Worm (Caenorhabditis elegans) whole organism, L4 larva: Measurements from ENCODE around the gene his-48.

Experiments
- D1046.2 ChIP-seq: fragments of 200-800 bp; sonication (Bioruptor generic); IDR thresholded peaks from 2 replicates; pipeline ENCODE4 v1.3.6; 2022; ENCODE audit warnings: missing genetic modification characterization, missing compliant biosample characterization
- F26F4.8 ChIP-seq: fragments of 200-800 bp; sonication (Bioruptor generic); conservative IDR thresholded peaks from 2 replicates; pipeline ENCODE4 v1.3.6; 2022; ENCODE audit warnings: missing genetic modification characterization, missing compliant biosample characterization
- F49E8.2 ChIP-seq: sonication (generic microtip); optimal IDR thresholded peaks from 2 replicates; lab custom pipeline; 2016; ENCODE audit warnings: missing compliant biosample characterization, mild to moderate bottlenecking, missing genetic modification characterization, borderline replicate concordance
- ceh-28 ChIP-seq: fragments of 150-350 bp; optimal IDR thresholded peaks from 2 replicates; lab custom pipeline; 2014; ENCODE audit warnings: missing biosample characterization, missing genetic modification reagents, missing genetic modification characterization
- daf-16 ChIP-seq, 3 experiments: sonication (generic microtip); optimal IDR thresholded peaks; 2 replicates each; lab custom pipeline; 2016 to 2017; ENCODE audit warnings: missing genetic modification characterization in 3 of 3, missing genetic modification reagents in 3 of 3, mild to moderate bottlenecking in 2 of 3, missing compliant biosample characterization in 2 of 3, missing biosample characterization in 1 of 3, moderate library complexity in 1 of 3
- dmd-6 ChIP-seq: fragments of 200-800 bp; sonication (Bioruptor generic); IDR thresholded peaks from 2 replicates; pipeline ENCODE4 v1.3.6; 2022; ENCODE audit warnings: missing genetic modification reagents, missing genetic modification characterization, missing compliant biosample characterization
- dmd-9 ChIP-seq: fragments of 200-800 bp; sonication (Bioruptor generic); IDR thresholded peaks from 2 replicates; pipeline ENCODE4 v1.3.6; 2022; ENCODE audit warnings: missing genetic modification reagents, missing genetic modification characterization, missing compliant biosample characterization
- dpl-1 ChIP-seq: fragments of 150-350 bp; optimal IDR thresholded peaks from 2 replicates; lab custom pipeline; 2014; ENCODE audit warnings: missing biosample characterization, missing genetic modification reagents, missing genetic modification characterization
- duxl-1 ChIP-seq: sonication (generic microtip); optimal IDR thresholded peaks from 2 replicates; lab custom pipeline; 2016; ENCODE audit warnings: mild to moderate bottlenecking, missing genetic modification characterization, moderate library complexity, missing compliant biosample characterization; ENCODE audit not compliant: poor library complexity
- dve-1 ChIP-seq: sonication (generic microtip); optimal IDR thresholded peaks from 2 replicates; lab custom pipeline; 2017; ENCODE audit warnings: antibody characterized with exemption, mild to moderate bottlenecking, missing genetic modification characterization, missing compliant biosample characterization; ENCODE audit not compliant: insufficient read depth
- egl-43 ChIP-seq: fragments of 200-800 bp; sonication (Bioruptor generic); IDR thresholded peaks from 2 replicates; pipeline ENCODE4 v1.3.6; 2022; ENCODE audit warnings: missing genetic modification reagents, missing genetic modification characterization, missing compliant biosample characterization
- fos-1 ChIP-seq: fragments of 150-350 bp; optimal IDR thresholded peaks from 2 replicates; lab custom pipeline; 2014; ENCODE audit warnings: missing biosample characterization, missing genetic modification characterization
- gei-8 ChIP-seq: fragments of 200-800 bp; sonication (Bioruptor generic); optimal IDR thresholded peaks from 2 replicates; lab custom pipeline; 2018; ENCODE audit warnings: mild to moderate bottlenecking, missing genetic modification characterization, missing compliant biosample characterization
- hif-1 ChIP-seq, 2 experiments: sonication (generic microtip); optimal IDR thresholded peaks; 2 replicates each; lab custom pipeline; 2016 to 2017; ENCODE audit warnings: missing compliant biosample characterization in 2 of 2, missing genetic modification characterization in 2 of 2, missing genetic modification reagents in 2 of 2, missing genotype in 2 of 2, mild to moderate bottlenecking in 1 of 2
- hlh-30 ChIP-seq: sonication (generic microtip); optimal IDR thresholded peaks from 2 replicates; lab custom pipeline; 2017; ENCODE audit warnings: antibody characterized with exemption, mild to moderate bottlenecking, missing genetic modification characterization, missing compliant biosample characterization; ENCODE audit not compliant: insufficient read depth
- hmg-1.1 ChIP-seq: fragments of 200-800 bp; sonication (Bioruptor generic); IDR thresholded peaks from 2 replicates; pipeline ENCODE4 v1.3.6; 2022; ENCODE audit warnings: missing genetic modification reagents, missing genetic modification characterization, missing compliant biosample characterization
- lin-15B ChIP-seq: fragments of 150-350 bp; sonication (generic microtip); optimal IDR thresholded peaks from 3 replicates; lab custom pipeline; 2014; ENCODE audit warnings: missing biosample characterization, missing genetic modification characterization
- lin-38 ChIP-seq: fragments of 200-800 bp; sonication (Bioruptor generic); IDR thresholded peaks from 2 replicates; pipeline ENCODE4 v1.3.6; 2022; ENCODE audit warnings: missing genetic modification reagents, missing genetic modification characterization, missing compliant biosample characterization
- lsy-2 ChIP-seq, 2 experiments: fragments of 150-350 bp in 1 of 2; sonication (generic microtip) in 1 of 2; optimal IDR thresholded peaks; 2 replicates each; lab custom pipeline; 2014 to 2017; ENCODE audit warnings: missing biosample characterization in 2 of 2, missing genetic modification characterization in 2 of 2
- madf-5 ChIP-seq, 2 experiments: fragments of 200-800 bp; sonication (Bioruptor generic); IDR thresholded peaks; 2 replicates each; pipeline ENCODE4 v1.3.6; 2022; ENCODE audit warnings: missing compliant biosample characterization in 2 of 2, missing genetic modification characterization in 2 of 2
- mdl-1 ChIP-seq, 2 experiments: fragments of 150-350 bp in 1 of 2; sonication (generic microtip) in 1 of 2; optimal IDR thresholded peaks; 2 replicates each; lab custom pipeline; 2014 to 2017; ENCODE audit warnings: missing biosample characterization in 2 of 2, missing genetic modification characterization in 2 of 2
- mdt-29 ChIP-seq: fragments of 200-800 bp; sonication (Bioruptor generic); IDR thresholded peaks from 2 replicates; pipeline ENCODE4 v1.3.6; 2022; ENCODE audit warnings: missing genetic modification reagents, missing genetic modification characterization, missing compliant biosample characterization
- mep-1 ChIP-seq: fragments of 150-350 bp; sonication (generic microtip); optimal IDR thresholded peaks from 3 replicates; lab custom pipeline; 2014; ENCODE audit warnings: missing biosample characterization, missing genetic modification characterization
- mes-2 ChIP-seq: sonication (generic microtip); optimal IDR thresholded peaks from 2 replicates; lab custom pipeline; 2016; ENCODE audit warnings: missing genotype, mild to moderate bottlenecking, missing genetic modification characterization, missing compliant biosample characterization; ENCODE audit not compliant: poor library complexity, severe bottlenecking
- mxl-3 ChIP-seq: fragments of 200-800 bp; sonication (Bioruptor generic); optimal IDR thresholded peaks from 2 replicates; lab custom pipeline; 2018; ENCODE audit warnings: mild to moderate bottlenecking, missing genetic modification characterization, missing compliant biosample characterization
- nhr-11 ChIP-seq: fragments of 150-350 bp; optimal IDR thresholded peaks from 2 replicates; lab custom pipeline; 2014; ENCODE audit warnings: missing biosample characterization, missing genetic modification characterization
- nhr-25 ChIP-seq: sonication (generic microtip); optimal IDR thresholded peaks from 2 replicates; lab custom pipeline; 2017; ENCODE audit warnings: missing genetic modification characterization, mild to moderate bottlenecking, missing compliant biosample characterization, antibody characterized with exemption, moderate library complexity, borderline replicate concordance; ENCODE audit not compliant: insufficient read depth
- nhr-76 ChIP-seq: fragments of 150-350 bp; optimal IDR thresholded peaks from 2 replicates; lab custom pipeline; 2014; ENCODE audit warnings: missing biosample characterization, missing genetic modification characterization
- rbr-2 ChIP-seq: sonication (generic microtip); optimal IDR thresholded peaks from 2 replicates; lab custom pipeline; 2016; ENCODE audit warnings: missing genotype, missing genetic modification characterization, missing compliant biosample characterization
- saeg-2 ChIP-seq: fragments of 200-800 bp; sonication (Bioruptor generic); IDR thresholded peaks from 2 replicates; pipeline ENCODE4 v1.3.6; 2022; ENCODE audit warnings: missing genetic modification reagents, missing genetic modification characterization, missing compliant biosample characterization
- set-16 ChIP-seq: fragments of 200-800 bp; sonication (Bioruptor generic); IDR thresholded peaks from 2 replicates; pipeline ENCODE4 v1.3.6; 2022; ENCODE audit warnings: missing genetic modification reagents, missing genetic modification characterization, missing compliant biosample characterization
- spr-1 ChIP-seq: sonication (generic microtip); optimal IDR thresholded peaks from 2 replicates; lab custom pipeline; 2016; ENCODE audit warnings: mild to moderate bottlenecking, missing genetic modification characterization, missing compliant biosample characterization
- tag-97 ChIP-seq: fragments of 200-800 bp; sonication (Bioruptor generic); IDR thresholded peaks from 2 replicates; pipeline ENCODE4 v1.3.6; 2022; ENCODE audit warnings: missing genetic modification characterization, missing compliant biosample characterization
- tra-1 ChIP-seq: fragments of 200-800 bp; sonication (Bioruptor generic); IDR thresholded peaks from 2 replicates; pipeline ENCODE4 v1.3.6; 2022; ENCODE audit warnings: missing genetic modification reagents, missing genetic modification characterization, missing compliant biosample characterization
- unc-130 ChIP-seq: sonication (generic microtip); optimal IDR thresholded peaks from 2 replicates; lab custom pipeline; 2016; ENCODE audit warnings: missing genetic modification reagents, missing genetic modification characterization, missing compliant biosample characterization
- unc-62 ChIP-seq, 3 experiments: fragments of 150-350 bp in 1 of 3; sonication (generic microtip); optimal IDR thresholded peaks in 2 of 3; peaks in 1 of 3; 1 replicate in 1 of 3; 2 replicates in 2 of 3; lab custom pipeline; 2014 to 2017; ENCODE audit warnings: missing biosample characterization in 3 of 3, missing genetic modification characterization in 3 of 3, missing genetic modification reagents in 3 of 3, missing genotype in 1 of 3
- zfp-2 ChIP-seq: sonication (generic microtip); optimal IDR thresholded peaks from 2 replicates; lab custom pipeline; 2016; ENCODE audit warnings: mild to moderate bottlenecking, missing genetic modification characterization, missing compliant biosample characterization
- zfp-3 ChIP-seq: fragments of 200-800 bp; sonication (Bioruptor generic); conservative IDR thresholded peaks from 2 replicates; pipeline ENCODE4 v1.3.6; 2022; ENCODE audit warnings: missing genetic modification reagents, missing genetic modification characterization, missing compliant biosample characterization
- ztf-7 ChIP-seq: fragments of 150-350 bp; optimal IDR thresholded peaks from 2 replicates; lab custom pipeline; 2014; ENCODE audit warnings: missing biosample characterization, missing genetic modification characterization

his-48 gene

DNA sequence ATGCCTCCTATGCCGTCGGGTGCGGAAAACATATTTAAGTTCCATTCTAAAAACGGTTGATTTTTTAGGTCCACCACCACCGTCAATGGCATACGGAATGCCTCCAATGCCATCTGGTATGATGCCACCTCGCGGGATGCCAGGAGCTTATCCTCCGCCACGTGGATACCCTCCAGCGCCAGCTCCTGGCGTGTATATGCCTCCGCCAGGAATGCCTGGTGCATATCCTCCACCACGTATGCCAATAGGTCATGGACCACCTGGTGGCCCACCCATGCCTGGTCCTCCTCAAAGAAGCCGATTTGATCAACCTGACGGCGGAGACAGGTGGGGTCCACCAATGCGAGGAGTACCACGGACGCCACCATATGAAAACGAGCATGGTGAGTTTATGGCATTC, 13.1 kb upstream of the his-48 start:
- no peak for TF ChIP-seq tra-1 (GFP tag; lab: Robert Waterston, UW)
- TF ChIP-seq set-16 (GFP tag; lab: Robert Waterston, UW): peak; percentile 72
- no peak for TF ChIP-seq spr-1 (tag; lab: Kevin White, UChicago)
- 0 out of 2 replicates have a peak, but pooled peaks have one; percentile 45 for TF ChIP-seq F26F4.8 (GFP tag; lab: Robert Waterston, UW)
- peak; percentile 29; the same call in 1 of the 2 replicates for TF ChIP-seq egl-43 (GFP tag; lab: Robert Waterston, UW)
- TF ChIP-seq F49E8.2: no peak

DNA sequence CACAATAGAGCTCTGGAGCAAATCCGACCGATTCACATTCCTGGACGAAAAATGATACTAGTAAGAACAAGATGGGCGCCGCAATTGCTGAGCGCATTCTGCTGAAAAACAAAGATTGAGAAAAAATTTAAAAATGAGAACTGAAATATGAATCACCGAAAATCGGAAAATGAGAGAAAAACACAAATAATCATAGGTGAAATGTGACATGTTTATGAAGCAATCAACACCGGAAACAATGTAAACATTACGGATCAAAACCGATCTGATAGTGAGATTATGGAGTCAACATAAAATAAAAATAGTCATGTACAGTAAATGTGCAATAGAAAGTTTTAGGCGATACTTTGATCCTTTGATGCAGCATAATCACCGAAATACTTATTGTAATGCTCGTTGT, 10.7 kb upstream of the his-48 start, which contains the start of gene dnj-2:
Gene dnj-2 (minus strand): TSS at position 101 of the 400 bp plus-strand sequence.
- TF ChIP-seq saeg-2 (GFP tag; lab: Robert Waterston, UW) (no peak), lin-15B (tag; lab: Kevin White, UChicago) (no peak), zfp-2 (tag; lab: Kevin White, UChicago) (no peak), nhr-76 (no peak), tag-97 (GFP tag; lab: Robert Waterston, UW) (no peak), D1046.2 (GFP tag; lab: Robert Waterston, UW) (no peak), mdt-29 (no peak), nhr-11 (tag; lab: Kevin White, UChicago) (no peak), ztf-7 (tag; lab: Kevin White, UChicago) (no peak), hif-1 (tag; optimal IDR thresholded peaks at IDR 0.05; lab: Kevin White, UChicago) (no peak), ceh-28 (tag; lab: Kevin White, UChicago) (no peak), mdl-1 (tag; optimal IDR thresholded peaks at IDR 0.05; lab: Kevin White, UChicago) (no peak), mxl-3 (no peak)

DNA sequence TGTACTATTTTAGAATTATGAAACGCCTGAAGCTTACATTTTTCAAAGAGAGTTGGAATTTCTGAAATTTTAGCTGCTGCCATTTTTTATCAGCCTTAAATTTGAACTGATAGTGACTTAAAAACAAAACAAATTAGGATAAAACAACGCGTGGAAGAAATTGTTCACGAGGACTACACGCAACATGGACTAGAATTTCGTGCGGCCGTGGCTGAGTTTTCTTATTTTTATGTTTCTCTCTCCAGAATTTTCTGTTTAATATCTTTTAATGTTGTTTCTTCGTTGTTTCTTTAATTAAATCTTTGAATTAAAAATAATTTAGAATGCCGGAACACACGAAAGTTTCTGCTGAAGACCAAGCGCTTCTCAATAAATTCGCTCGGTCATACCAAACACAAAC, 9.7 kb upstream of the his-48 start, which contains the start of the genes B0035.3, B0035.22 and pfd-4:
Gene B0035.3 (minus strand): TSS at position 114 of the 400 bp plus-strand sequence.
Gene B0035.22 (plus strand): TSS at position 269 of the 400 bp plus-strand sequence.
Gene pfd-4 (plus strand): TSS at position 323 of the 400 bp plus-strand sequence.
- TF ChIP-seq ceh-28 (tag; lab: Kevin White, UChicago): no peak
- TF ChIP-seq tra-1 (GFP tag; lab: Robert Waterston, UW): no peak
- TF ChIP-seq lin-38 (GFP tag; lab: Robert Waterston, UW): peak; percentile 43
- TF ChIP-seq gei-8 (GFP tag; lab: Kevin White, UChicago): no peak
- no peak for TF ChIP-seq unc-62 (GFP tag; optimal IDR thresholded peaks at IDR 0.05 in 1 of 2; lab: Kevin White, UChicago)
- no peak for TF ChIP-seq unc-62 (tag; optimal IDR thresholded peaks at IDR 0.05; lab: Kevin White, UChicago)
- peak; percentile 97 for TF ChIP-seq mes-2 (tag; lab: Kevin White, UChicago)
- TF ChIP-seq F49E8.2: no peak
- TF ChIP-seq daf-16 (GFP tag; optimal IDR thresholded peaks at IDR 0.05; lab: Kevin White, UChicago): no peak
- TF ChIP-seq daf-16 (tag; optimal IDR thresholded peaks at IDR 0.05; lab: Kevin White, UChicago): peak; percentile 62
- no peak for TF ChIP-seq mdl-1 (tag; optimal IDR thresholded peaks at IDR 0.05; lab: Kevin White, UChicago)
- no peak for TF ChIP-seq nhr-25 (tag; lab: Kevin White, UChicago)
- TF ChIP-seq fos-1 (tag; lab: Kevin White, UChicago): no peak
- no peak for TF ChIP-seq lin-15B (tag; lab: Kevin White, UChicago)
- peak in 1 of 2 experiments; percentile 80 for TF ChIP-seq lsy-2 (tag; optimal IDR thresholded peaks at IDR 0.05; lab: Kevin White, UChicago)
- TF ChIP-seq hif-1 (tag; optimal IDR thresholded peaks at IDR 0.05; lab: Kevin White, UChicago): peak in 1 of 2 experiments; percentile 72
- TF ChIP-seq unc-130: peak; percentile 74
- no peak for TF ChIP-seq dmd-9 (GFP tag; lab: Robert Waterston, UW)
- TF ChIP-seq hlh-30 (tag; lab: Kevin White, UChicago): peak; percentile 32
- TF ChIP-seq duxl-1 (tag; lab: Kevin White, UChicago): no peak
- no peak for TF ChIP-seq madf-5 (GFP tag; IDR thresholded peaks at IDR 0.05; lab: Robert Waterston, UW)
- TF ChIP-seq zfp-3 (GFP tag; lab: Robert Waterston, UW): no peak
- peak; percentile 46 for TF ChIP-seq mep-1 (tag; lab: Kevin White, UChicago)
- peak; percentile 23; the same call in 1 of the 2 replicates for TF ChIP-seq dmd-6
- TF ChIP-seq rbr-2: peak; percentile 29
- peak; percentile 59 for TF ChIP-seq dpl-1 (GFP tag; lab: Kevin White, UChicago)
- peak; percentile 63 for TF ChIP-seq dve-1
- no peak for TF ChIP-seq hmg-1.1 (GFP tag; lab: Robert Waterston, UW)
- TF ChIP-seq, all 104 proteins: peak for 12
